Worm (Caenorhabditis elegans) whole organism, L3 larva: ENCODE measurements around the gene T26H10.2.
"Not testable (repeated sequence)": the region's sequence is repeated elsewhere in the genome, so short reads cannot be mapped to it uniquely, and the experiment has no call there.

Experiments used
- R02D3.7 ChIP-seq: fragments of 150-350 bp; optimal IDR thresholded peaks from 2 replicates; lab custom pipeline; 2014; ENCODE audit warnings: missing biosample characterization, missing genetic modification characterization
- ama-1 ChIP-seq: fragments of 150-350 bp; optimal IDR thresholded peaks from 2 replicates; lab custom pipeline; 2018
- ceh-28 ChIP-seq: fragments of 150-350 bp; optimal IDR thresholded peaks from 2 replicates; lab custom pipeline; 2014; ENCODE audit warnings: missing biosample characterization, missing genetic modification reagents, missing genetic modification characterization
- ceh-82 ChIP-seq: fragments of 150-350 bp; optimal IDR thresholded peaks from 2 replicates; lab custom pipeline; 2014; ENCODE audit warnings: missing biosample characterization, missing genetic modification characterization
- ceh-9 ChIP-seq: sonication (generic microtip); optimal IDR thresholded peaks from 2 replicates; lab custom pipeline; 2018; ENCODE audit warnings: missing biosample characterization, missing genetic modification characterization
- elt-1 ChIP-seq: fragments of 150-350 bp; optimal IDR thresholded peaks from 2 replicates; lab custom pipeline; 2014; ENCODE audit warnings: missing biosample characterization, missing genetic modification characterization
- elt-2 ChIP-seq: sonication (generic microtip); optimal IDR thresholded peaks from 2 replicates; lab custom pipeline; 2016; ENCODE audit warnings: missing genetic modification reagents, mild to moderate bottlenecking, missing genetic modification characterization, missing compliant biosample characterization
- elt-3 ChIP-seq, 3 experiments: fragments of 150-350 bp in 1 of 3; sonication (generic microtip) in 2 of 3; optimal IDR thresholded peaks; 2 replicates in 2 of 3; 4 replicates in 1 of 3; lab custom pipeline; 2014 to 2017; ENCODE audit warnings: missing biosample characterization in 3 of 3, missing genetic modification characterization in 3 of 3
- eor-1 ChIP-seq, 2 experiments: fragments of 150-350 bp; optimal IDR thresholded peaks; 2 replicates each; lab custom pipeline; 2014 to 2018; ENCODE audit warnings: missing biosample characterization in 2 of 2, missing genetic modification characterization in 2 of 2
- fkh-10 ChIP-seq: sonication (generic microtip); optimal IDR thresholded peaks from 2 replicates; lab custom pipeline; 2017; ENCODE audit warnings: missing biosample characterization, missing genetic modification reagents, missing genetic modification characterization
- fkh-2 ChIP-seq: fragments of 150-350 bp; optimal IDR thresholded peaks from 2 replicates; lab custom pipeline; 2014; ENCODE audit warnings: missing biosample characterization, missing genetic modification reagents, missing genetic modification characterization
- fos-1 ChIP-seq: fragments of 150-350 bp; optimal IDR thresholded peaks from 2 replicates; lab custom pipeline; 2014; ENCODE audit warnings: missing biosample characterization, missing genetic modification characterization
- hmg-11 ChIP-seq: sonication (generic microtip); optimal IDR thresholded peaks from 2 replicates; lab custom pipeline; 2016; ENCODE audit warnings: missing genetic modification characterization, missing compliant biosample characterization
- lin-15B ChIP-seq: fragments of 150-350 bp; optimal IDR thresholded peaks from 2 replicates; lab custom pipeline; 2014; ENCODE audit warnings: missing biosample characterization, missing genetic modification characterization
- lsy-12 ChIP-seq: sonication (generic microtip); optimal IDR thresholded peaks from 2 replicates; lab custom pipeline; 2016; ENCODE audit warnings: mild to moderate bottlenecking, missing genetic modification characterization, missing compliant biosample characterization
- mdl-1 ChIP-seq: fragments of 150-350 bp; optimal IDR thresholded peaks from 2 replicates; lab custom pipeline; 2014; ENCODE audit warnings: missing biosample characterization, missing genetic modification characterization
- nhr-23 ChIP-seq: fragments of 150-350 bp; optimal IDR thresholded peaks from 2 replicates; lab custom pipeline; 2014; ENCODE audit warnings: missing biosample characterization, missing genetic modification reagents, missing genetic modification characterization
- nhr-237 ChIP-seq: fragments of 150-350 bp; optimal IDR thresholded peaks from 2 replicates; lab custom pipeline; 2014; ENCODE audit warnings: missing biosample characterization, missing genetic modification characterization
- nhr-25 ChIP-seq: sonication (generic microtip); optimal IDR thresholded peaks from 2 replicates; lab custom pipeline; 2017; ENCODE audit warnings: missing biosample characterization, missing genetic modification characterization
- nhr-28 ChIP-seq: fragments of 150-350 bp; optimal IDR thresholded peaks from 2 replicates; lab custom pipeline; 2014; ENCODE audit warnings: missing biosample characterization, missing genetic modification characterization
- nhr-43 ChIP-seq: sonication (generic microtip); optimal IDR thresholded peaks from 2 replicates; lab custom pipeline; 2016; ENCODE audit warnings: mild to moderate bottlenecking, missing genetic modification characterization, missing compliant biosample characterization; ENCODE audit not compliant: poor library complexity, severe bottlenecking
- nhr-67 ChIP-seq: fragments of 150-350 bp; optimal IDR thresholded peaks from 2 replicates; lab custom pipeline; 2014; ENCODE audit warnings: missing biosample characterization, missing genetic modification characterization
- nhr-77 ChIP-seq: fragments of 150-350 bp; optimal IDR thresholded peaks from 2 replicates; lab custom pipeline; 2014; ENCODE audit warnings: missing biosample characterization, missing genetic modification characterization
- pqm-1 ChIP-seq: fragments of 150-350 bp; optimal IDR thresholded peaks from 2 replicates; lab custom pipeline; 2017; ENCODE audit warnings: missing biosample characterization, missing genetic modification characterization, inconsistent platforms
- sea-2 ChIP-seq: fragments of 150-350 bp; sonication (generic microtip); optimal IDR thresholded peaks from 4 replicates; lab custom pipeline; 2014; ENCODE audit warnings: missing biosample characterization, missing genetic modification reagents, missing genetic modification characterization
- skn-1 ChIP-seq: fragments of 150-350 bp; optimal IDR thresholded peaks from 2 replicates; lab custom pipeline; 2014; ENCODE audit warnings: missing biosample characterization, missing genetic modification characterization
- snpc-4 ChIP-seq: fragments of 150-350 bp; optimal IDR thresholded peaks from 2 replicates; lab custom pipeline; 2014; ENCODE audit warnings: missing biosample characterization, missing genetic modification characterization
- tbx-2 ChIP-seq: sonication (generic microtip); optimal IDR thresholded peaks from 2 replicates; lab custom pipeline; 2016; ENCODE audit warnings: mild to moderate bottlenecking, missing genetic modification characterization, missing compliant biosample characterization
- unc-39 ChIP-seq: sonication (generic microtip); optimal IDR thresholded peaks from 4 replicates; lab custom pipeline; 2017; ENCODE audit warnings: missing biosample characterization, missing genetic modification characterization
- unc-62 ChIP-seq: fragments of 150-350 bp; sonication (generic microtip); optimal IDR thresholded peaks from 4 replicates; lab custom pipeline; 2014; ENCODE audit warnings: missing biosample characterization, missing genetic modification reagents, missing genetic modification characterization
- ztf-11 ChIP-seq: fragments of 150-350 bp; optimal IDR thresholded peaks from 2 replicates; lab custom pipeline; 2014; ENCODE audit warnings: missing biosample characterization, missing genetic modification characterization
- ztf-4 ChIP-seq: fragments of 150-350 bp; optimal IDR thresholded peaks from 2 replicates; lab custom pipeline; 2014; ENCODE audit warnings: missing biosample characterization, missing genetic modification characterization

Gene T26H10.2

DNA sequence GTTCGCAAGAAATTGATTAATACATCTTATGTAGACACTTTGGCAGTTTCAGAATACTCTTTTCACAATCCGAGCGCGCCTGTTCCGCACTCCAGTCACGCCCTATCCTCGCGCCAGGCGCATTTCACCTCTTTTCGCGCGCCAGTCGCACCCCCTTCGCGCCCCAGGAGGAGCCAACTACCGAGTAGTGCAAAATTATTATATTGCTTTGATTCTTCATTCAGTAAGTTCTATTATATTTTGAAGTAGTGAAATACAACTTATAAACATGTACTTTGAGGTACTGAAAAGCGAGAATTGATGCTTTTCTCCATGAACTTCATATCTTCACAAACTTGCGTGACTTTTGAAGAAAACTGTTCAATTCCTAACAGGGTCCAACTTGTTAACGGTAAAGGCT lies 28.3 kb downstream of the T26H10.2 start, which contains the start of gene nas-18:
Gene nas-18 (plus strand): TSS at position 301 of the 400 bp plus-strand sequence.
- TF ChIP-seq unc-39 (tag; lab: Kevin White, UChicago); nhr-77 (tag; lab: Kevin White, UChicago); fkh-10 (GFP tag; lab: Kevin White, UChicago): not testable (repeated sequence)

DNA sequence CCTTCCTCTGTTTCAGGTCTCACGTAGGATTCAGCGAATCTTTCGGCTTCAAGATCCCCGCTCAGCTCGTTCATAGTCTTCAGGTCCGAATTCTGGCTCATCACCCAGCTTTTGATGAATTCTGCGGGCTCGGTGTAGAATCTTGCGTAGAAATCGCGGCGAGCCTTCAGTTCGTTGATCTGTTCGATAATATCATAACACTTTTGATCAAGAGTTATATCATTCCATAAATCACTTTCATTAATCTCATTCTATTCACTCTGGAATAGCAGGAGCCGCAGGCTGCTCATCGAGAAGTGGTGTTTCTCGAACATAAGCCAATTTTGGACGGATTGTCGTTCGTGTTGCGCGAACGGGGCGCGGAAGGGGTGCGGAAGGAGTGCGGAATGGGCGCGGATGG lies 29.4 kb downstream of the T26H10.2 start, which contains the start of gene K03B8.4:
Gene K03B8.4 (minus strand): TSS at position 101 of the 400 bp plus-strand sequence.
- not testable (repeated sequence) for TF ChIP-seq unc-62; fos-1; nhr-25 (tag; lab: Kevin White, UChicago)

DNA sequence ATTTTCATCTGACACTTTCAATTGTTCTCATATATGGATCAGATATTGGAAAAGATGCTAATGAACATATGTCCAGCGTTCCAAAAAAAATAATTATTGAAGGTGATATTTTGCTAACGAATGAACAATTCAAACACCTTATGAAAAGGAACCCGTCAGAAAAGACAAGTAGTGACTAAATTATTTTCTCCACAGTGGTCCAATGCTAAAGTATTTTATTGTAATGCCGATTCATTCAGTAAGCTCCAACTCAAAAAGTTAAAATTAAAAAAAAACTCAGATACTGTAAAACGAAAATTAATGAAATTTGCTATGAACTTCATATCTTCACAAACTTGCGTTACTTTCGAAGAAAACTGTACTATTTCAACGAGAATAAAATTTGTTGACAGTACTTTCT lies 32.4 kb downstream of the T26H10.2 start, which contains the start of gene nas-16:
Gene nas-16 (plus strand): TSS at position 301 of the 400 bp plus-strand sequence.
- TF ChIP-seq hmg-11 (tag; lab: Kevin White, UChicago) (no peak), nhr-67 (tag; lab: Kevin White, UChicago) (no peak), ztf-11 (tag; lab: Kevin White, UChicago) (no peak), lin-15B (no peak), nhr-43 (tag; lab: Kevin White, UChicago) (no peak), skn-1 (tag; lab: Kevin White, UChicago) (no peak)

DNA sequence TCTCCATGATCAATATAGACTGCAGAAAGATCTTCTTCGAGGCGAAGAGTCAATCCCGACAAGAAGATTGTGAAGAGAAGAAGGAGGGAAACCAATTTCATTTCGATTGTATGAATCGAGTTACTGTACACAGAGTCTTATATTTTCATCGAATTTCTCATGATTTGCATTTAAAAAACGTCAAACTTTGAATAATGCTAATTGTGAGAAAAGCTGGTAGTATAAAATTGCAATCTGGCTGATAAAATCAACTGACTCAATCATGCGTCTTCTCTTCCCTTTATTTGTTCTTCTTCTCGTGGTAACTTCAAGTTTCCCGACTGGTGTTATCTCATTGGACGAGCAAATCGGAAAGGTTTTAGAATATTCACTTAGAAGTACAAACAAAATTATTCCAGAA lies 34.1 kb downstream of the T26H10.2 start, which contains the start of the genes K03B8.11 and K03B8.14:
Gene K03B8.11 (minus strand): TSS at position 101 of the 400 bp plus-strand sequence.
Gene K03B8.14 (plus strand): TSS at position 110 of the 400 bp plus-strand sequence.
- TF ChIP-seq ceh-82 (tag; lab: Kevin White, UChicago) (no peak), R02D3.7 (tag; lab: Kevin White, UChicago) (no peak), lin-15B (no peak), ceh-28 (tag; lab: Kevin White, UChicago) (no peak), eor-1 (tag; optimal IDR thresholded peaks at IDR 0.05; lab: Kevin White, UChicago) (no peak), fkh-2 (no peak), sea-2 (GFP tag; lab: Kevin White, UChicago) (no peak), nhr-23 (tag; lab: Kevin White, UChicago) (no peak), ztf-4 (no peak), snpc-4 (tag; lab: Kevin White, UChicago) (no peak), ztf-11 (tag; lab: Kevin White, UChicago) (no peak), elt-2 (tag; lab: Kevin White, UChicago) (no peak), nhr-28 (no peak), tbx-2 (no peak), lsy-12 (tag; lab: Kevin White, UChicago) (no peak), pqm-1 (tag; lab: Kevin White, UChicago) (no peak)

DNA sequence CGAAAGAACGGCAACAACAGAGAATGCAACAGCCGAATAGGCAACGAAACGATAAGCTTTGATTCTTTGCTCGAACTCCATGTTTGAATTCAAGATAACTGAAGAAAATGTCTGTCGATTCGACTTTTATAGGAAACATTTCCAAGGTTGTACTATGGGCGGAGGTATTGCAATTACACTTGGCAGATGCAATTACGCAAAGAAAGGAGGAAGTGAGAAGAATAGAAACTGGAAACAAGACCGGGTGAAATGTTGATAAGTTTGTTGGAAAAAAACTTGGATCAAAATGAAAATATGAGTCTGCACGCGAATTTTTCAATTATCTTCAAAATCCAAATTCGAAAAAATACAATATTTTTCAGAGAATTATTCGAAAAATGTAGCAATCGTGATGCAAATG lies 34.7 kb downstream of the T26H10.2 start, which contains the start of gene col-155:
Gene col-155 (minus strand): TSS at position 101 of the 400 bp plus-strand sequence.
- TF ChIP-seq elt-1 (tag; lab: Kevin White, UChicago) (no peak), nhr-67 (tag; lab: Kevin White, UChicago) (no peak), R02D3.7 (tag; lab: Kevin White, UChicago) (no peak), unc-62 (no peak), nhr-237 (tag; lab: Kevin White, UChicago) (no peak), lin-15B (no peak), snpc-4 (tag; lab: Kevin White, UChicago) (no peak), ceh-9 (tag; lab: Kevin White, UChicago) (no peak), unc-39 (tag; lab: Kevin White, UChicago) (no peak), ztf-11 (tag; lab: Kevin White, UChicago) (no peak), tbx-2 (no peak)

DNA sequence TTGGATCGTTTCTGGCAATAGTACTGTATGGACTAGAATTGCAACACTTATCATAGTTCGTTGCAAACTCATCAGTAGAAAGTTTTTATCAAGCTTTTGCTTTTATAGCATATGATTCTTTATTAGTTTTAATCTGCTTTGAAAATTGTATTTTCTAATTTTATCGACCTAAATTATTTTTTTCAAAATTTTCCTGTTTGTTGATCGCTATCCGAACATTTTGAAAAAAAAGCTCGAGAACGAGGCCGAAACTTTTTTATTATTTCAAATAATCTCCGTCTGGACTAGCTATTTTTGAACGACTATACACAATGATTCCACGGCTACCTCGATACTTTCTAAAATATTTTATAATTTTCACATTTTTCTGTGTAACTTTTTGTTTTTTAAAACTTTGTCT lies 38.0 kb downstream of the T26H10.2 start, which contains the start of gene F55C10.4:
Gene F55C10.4 (plus strand): TSS at position 301 of the 400 bp plus-strand sequence.
- TF ChIP-seq ama-1 (lab: Kevin White, UChicago), result no peak
- no peak for TF ChIP-seq pqm-1 (tag; lab: Kevin White, UChicago)
- no peak for TF ChIP-seq mdl-1
- no peak for TF ChIP-seq nhr-67 (tag; lab: Kevin White, UChicago)
- no peak for TF ChIP-seq elt-1 (tag; lab: Kevin White, UChicago)
- no peak for TF ChIP-seq elt-3 (tag; optimal IDR thresholded peaks at IDR 0.05; lab: Kevin White, UChicago)
- no peak for TF ChIP-seq R02D3.7 (tag; lab: Kevin White, UChicago)
- TF ChIP-seq nhr-43 (tag; lab: Kevin White, UChicago), result no peak
- TF ChIP-seq snpc-4 (tag; lab: Kevin White, UChicago), result no peak
